Fruit fly (Drosophila melanogaster) whole organism, embryonic: ENCODE measurements around the gene DPCoAC.
A peak's percentile ranks its signal among the peaks of the same experiment; 100 is the strongest.

Experiments
- Abd-B ChIP-seq: fragments of 200-800 bp; sonication (Bioruptor generic); optimal IDR thresholded peaks from 2 replicates; lab custom pipeline; 2018; ENCODE audit warnings: missing biosample characterization, mild to moderate bottlenecking, missing genetic modification characterization, moderate library complexity
- BEAF-32 ChIP-seq: fragments of 200-800 bp; sonication (Bioruptor generic); optimal IDR thresholded peaks from 3 replicates; lab custom pipeline; 2017; ENCODE audit warnings: missing biosample characterization, missing genetic modification characterization, mild to moderate bottlenecking, moderate library complexity, missing genetic modification reagents
- Bgb ChIP-seq: fragments of 200-800 bp; sonication (Bioruptor generic); IDR thresholded peaks from 2 replicates; pipeline ENCODE4 v1.3.6; 2022; ENCODE audit warnings: missing biosample characterization, missing genetic modification characterization; ENCODE audit not compliant: partially characterized antibody
- CG10209 ChIP-seq: fragments of 200-800 bp; sonication (Bioruptor generic); optimal IDR thresholded peaks from 3 replicates; lab custom pipeline; 2017; ENCODE audit warnings: missing biosample characterization, mild to moderate bottlenecking, missing genetic modification characterization, missing genetic modification reagents
- CG13287 ChIP-seq: fragments of 200-800 bp; sonication (Bioruptor generic); IDR thresholded peaks from 2 replicates; pipeline ENCODE4 v1.3.6; 2022; ENCODE audit warnings: missing biosample characterization, missing genetic modification characterization; ENCODE audit not compliant: partially characterized antibody
- CG14860 ChIP-seq: fragments of 200-800 bp; sonication (Bioruptor generic); IDR thresholded peaks from 3 replicates; pipeline ENCODE4 v1.3.6; 2022; ENCODE audit warnings: missing biosample characterization, missing genetic modification characterization; ENCODE audit not compliant: partially characterized antibody
- CG16813 ChIP-seq: fragments of 200-800 bp; sonication (Bioruptor generic); IDR thresholded peaks from 3 replicates; pipeline ENCODE4 v1.3.6; 2022; ENCODE audit warnings: missing biosample characterization, missing genetic modification characterization; ENCODE audit not compliant: partially characterized antibody
- CG17186 ChIP-seq: fragments of 200-800 bp; sonication (Bioruptor generic); optimal IDR thresholded peaks from 3 replicates; lab custom pipeline; 2017; ENCODE audit warnings: missing biosample characterization, missing genetic modification reagents, missing genetic modification characterization
- CG2116 ChIP-seq: fragments of 200-800 bp; sonication (Bioruptor generic); optimal IDR thresholded peaks from 3 replicates; lab custom pipeline; 2018; ENCODE audit warnings: missing biosample characterization, mild to moderate bottlenecking, missing genetic modification characterization
- CG2199 ChIP-seq: fragments of 200-800 bp; sonication (Bioruptor generic); IDR thresholded peaks from 3 replicates; pipeline ENCODE4 v1.3.6; 2022; ENCODE audit warnings: missing biosample characterization, missing genetic modification characterization
- CG31224 ChIP-seq: fragments of 200-800 bp; sonication (Bioruptor generic); IDR thresholded peaks from 2 replicates; pipeline ENCODE4 v1.3.6; 2022; ENCODE audit warnings: missing biosample characterization, missing genetic modification characterization
- CG34376 ChIP-seq: fragments of 200-800 bp; sonication (Bioruptor generic); optimal IDR thresholded peaks from 2 replicates; lab custom pipeline; 2018; ENCODE audit warnings: missing biosample characterization, mild to moderate bottlenecking, missing genetic modification characterization
- CG34422 ChIP-seq: fragments of 200-800 bp; sonication (Bioruptor generic); IDR thresholded peaks from 3 replicates; pipeline ENCODE4 v1.3.6; 2022; ENCODE audit warnings: missing biosample characterization, missing genetic modification characterization
- CG3995 ChIP-seq: fragments of 200-800 bp; sonication (Bioruptor generic); optimal IDR thresholded peaks from 3 replicates; lab custom pipeline; 2016; ENCODE audit warnings: missing biosample characterization, missing genetic modification characterization
- CG4617 ChIP-seq: fragments of 200-800 bp; sonication (Bioruptor generic); optimal IDR thresholded peaks from 3 replicates; lab custom pipeline; 2016; ENCODE audit warnings: missing biosample characterization, missing genetic modification characterization, borderline replicate concordance
- CG5953 ChIP-seq: fragments of 200-800 bp; sonication (Bioruptor generic); IDR thresholded peaks from 2 replicates; pipeline ENCODE4 v1.3.6; 2022; ENCODE audit warnings: missing biosample characterization, missing genetic modification characterization
- CG8290 ChIP-seq, 3 experiments: fragments of 200-800 bp; sonication (Bioruptor generic); optimal IDR thresholded peaks; 2 replicates each; lab custom pipeline; 2016 to 2019; ENCODE audit warnings: missing biosample characterization in 3 of 3, missing genetic modification characterization in 3 of 3, mild to moderate bottlenecking in 2 of 3, moderate library complexity in 1 of 3
- CG9437 ChIP-seq: fragments of 200-800 bp; sonication (Bioruptor generic); optimal IDR thresholded peaks from 2 replicates; lab custom pipeline; 2018; ENCODE audit warnings: missing biosample characterization, mild to moderate bottlenecking, missing genetic modification characterization
- Dp ChIP-seq: fragments of 200-800 bp; sonication (Bioruptor generic); optimal IDR thresholded peaks from 2 replicates; lab custom pipeline; 2018; ENCODE audit warnings: missing biosample characterization, mild to moderate bottlenecking, missing genetic modification characterization, moderate library complexity
- Dref ChIP-seq: fragments of 200-800 bp; sonication (Bioruptor generic); IDR thresholded peaks from 2 replicates; pipeline ENCODE4 v1.3.6; 2022; ENCODE audit warnings: missing biosample characterization, missing genetic modification characterization
- E2f2 ChIP-seq: fragments of 200-800 bp; sonication (Bioruptor generic); IDR thresholded peaks from 2 replicates; pipeline ENCODE4 v1.3.6; 2022; ENCODE audit warnings: missing biosample characterization, missing genetic modification characterization
- Fer2 ChIP-seq: fragments of 200-800 bp; sonication (Bioruptor generic); optimal IDR thresholded peaks from 2 replicates; lab custom pipeline; 2018; ENCODE audit warnings: missing biosample characterization, mild to moderate bottlenecking, missing genetic modification characterization, moderate library complexity
- HLH4C ChIP-seq: fragments of 200-800 bp; sonication (Bioruptor generic); IDR thresholded peaks from 3 replicates; pipeline ENCODE4 v1.3.6; 2022; ENCODE audit warnings: missing biosample characterization, missing genetic modification characterization; ENCODE audit not compliant: partially characterized antibody
- Hr51 ChIP-seq, 2 experiments: fragments of 200-800 bp; sonication (Bioruptor generic); optimal IDR thresholded peaks; 2 replicates in 1 of 2; 3 replicates in 1 of 2; lab custom pipeline; 2016 to 2018; ENCODE audit warnings: missing biosample characterization in 2 of 2, missing genetic modification characterization in 2 of 2, mild to moderate bottlenecking in 1 of 2, moderate library complexity in 1 of 2
- MBD-R2 ChIP-seq: fragments of 200-800 bp; sonication (Bioruptor generic); IDR thresholded peaks from 2 replicates; pipeline ENCODE4 v1.3.6; 2022; ENCODE audit warnings: missing biosample characterization, missing genetic modification characterization
- Med ChIP-seq: fragments of 200-800 bp; sonication (Bioruptor generic); peaks from one replicate; lab custom pipeline; 2016; ENCODE audit warnings: missing biosample characterization, missing genetic modification characterization, mild to moderate bottlenecking, inconsistent platforms, moderate library complexity
- Pdp1 ChIP-seq, 2 experiments: fragments of 200-800 bp; sonication (Bioruptor generic); optimal IDR thresholded peaks; 3 replicates each; lab custom pipeline; 2016; ENCODE audit warnings: missing biosample characterization in 2 of 2, missing genetic modification characterization in 2 of 2, mild to moderate bottlenecking in 1 of 2, moderate library complexity in 1 of 2
- Ptx1 ChIP-seq: fragments of 200-800 bp; sonication (Bioruptor generic); IDR thresholded peaks from 2 replicates; pipeline ENCODE4 v1.3.6; 2022; ENCODE audit warnings: missing biosample characterization, missing genetic modification characterization
- Rx ChIP-seq: fragments of 200-800 bp; sonication (Bioruptor generic); IDR thresholded peaks from 2 replicates; pipeline ENCODE4 v1.3.6; 2022; ENCODE audit warnings: missing biosample characterization, missing genetic modification characterization
- Scr ChIP-seq: fragments of 200-800 bp; sonication (Bioruptor generic); IDR thresholded peaks from 2 replicates; pipeline ENCODE4 v1.3.6; 2022; ENCODE audit warnings: missing biosample characterization, missing genetic modification characterization; ENCODE audit not compliant: partially characterized antibody
- amos ChIP-seq: fragments of 200-800 bp; sonication (Bioruptor generic); IDR thresholded peaks from 2 replicates; pipeline ENCODE4 v1.3.6; 2022; ENCODE audit warnings: missing biosample characterization, missing genetic modification characterization; ENCODE audit not compliant: partially characterized antibody
- ci ChIP-seq: fragments of 200-800 bp; sonication (Bioruptor generic); IDR thresholded peaks from 3 replicates; pipeline ENCODE4 v1.3.6; 2022; ENCODE audit warnings: missing biosample characterization, missing genetic modification characterization
- crol ChIP-seq: fragments of 200-800 bp; sonication (Bioruptor generic); IDR thresholded peaks from 2 replicates; pipeline ENCODE4 v1.3.6; 2022; ENCODE audit warnings: missing biosample characterization, missing genetic modification characterization
- dysf ChIP-seq: fragments of 200-800 bp; sonication (Bioruptor generic); IDR thresholded peaks from 3 replicates; pipeline ENCODE4 v1.3.6; 2022; ENCODE audit warnings: missing biosample characterization, missing genetic modification characterization
- eve ChIP-seq, 2 experiments: fragments of >200 bp; optimal IDR thresholded peaks; 2 replicates each; lab custom pipeline; 2017; ENCODE audit warnings: missing biosample characterization in 2 of 2, missing genetic modification characterization in 2 of 2
- kah ChIP-seq: fragments of 200-800 bp; sonication (Bioruptor generic); optimal IDR thresholded peaks from 2 replicates; lab custom pipeline; 2018; ENCODE audit warnings: missing biosample characterization, mild to moderate bottlenecking, missing genetic modification characterization
- klu ChIP-seq: fragments of 200-800 bp; sonication (Bioruptor generic); IDR thresholded peaks from 2 replicates; pipeline ENCODE4 v1.3.6; 2022; ENCODE audit warnings: missing biosample characterization, missing genetic modification characterization
- nerfin-2 ChIP-seq: fragments of 200-800 bp; sonication (Bioruptor generic); IDR thresholded peaks from 2 replicates; pipeline ENCODE4 v1.3.6; 2022; ENCODE audit warnings: missing biosample characterization, missing genetic modification characterization; ENCODE audit not compliant: partially characterized antibody
- pum ChIP-seq: fragments of 200-800 bp; sonication (Bioruptor generic); optimal IDR thresholded peaks from 2 replicates; lab custom pipeline; 2016; ENCODE audit warnings: missing biosample characterization, missing genetic modification characterization
- sens ChIP-seq: fragments of 200-800 bp; sonication (Bioruptor generic); peaks from one replicate; lab custom pipeline; 2016; ENCODE audit warnings: missing biosample characterization, missing genetic modification characterization
- seq ChIP-seq: fragments of 200-800 bp; sonication (Bioruptor generic); IDR thresholded peaks from 2 replicates; pipeline ENCODE4 v1.3.6; 2022; ENCODE audit warnings: missing biosample characterization, missing genetic modification characterization
- sr ChIP-seq: fragments of 200-800 bp; sonication (Bioruptor generic); IDR thresholded peaks from 3 replicates; pipeline ENCODE4 v1.3.6; 2022; ENCODE audit warnings: missing biosample characterization, missing genetic modification characterization
- stwl ChIP-seq: fragments of 200-800 bp; sonication (Bioruptor generic); optimal IDR thresholded peaks from 3 replicates; lab custom pipeline; 2018; ENCODE audit warnings: missing biosample characterization, mild to moderate bottlenecking, missing genetic modification characterization, moderate library complexity
- sug ChIP-seq: fragments of 200-800 bp; optimal IDR thresholded peaks from 2 replicates; lab custom pipeline; 2019; ENCODE audit warnings: missing biosample characterization, mild to moderate bottlenecking, missing genetic modification characterization, moderate library complexity
- unc-4 ChIP-seq: fragments of 200-800 bp; sonication (Bioruptor generic); IDR thresholded peaks from 2 replicates; pipeline ENCODE4 v1.3.6; 2022; ENCODE audit warnings: missing biosample characterization, missing genetic modification characterization; ENCODE audit not compliant: partially characterized antibody
- vnd ChIP-seq: fragments of 200-800 bp; sonication (Bioruptor generic); IDR thresholded peaks from 3 replicates; pipeline ENCODE4 v1.3.6; 2022; ENCODE audit warnings: missing biosample characterization, missing genetic modification characterization; ENCODE audit not compliant: partially characterized antibody
- vvl ChIP-seq: fragments of 200-800 bp; sonication (Bioruptor generic); IDR thresholded peaks from 2 replicates; pipeline ENCODE4 v1.3.6; 2022; ENCODE audit warnings: missing biosample characterization, missing genetic modification characterization

Gene DPCoAC

dm6 chr3R:20552093-20552492 lies 5.4 kb downstream of the DPCoAC start, which contains the start of gene Stat92E:
TSS of gene Stat92E (minus strand) at chr3R:20552311.
- TF ChIP-seq Rx (GFP tag; lab: Robert Waterston, UW): no peak
- peak; percentile 96 for TF ChIP-seq E2f2 (GFP tag; lab: Robert Waterston, UW)
- no peak for TF ChIP-seq Abd-B (GFP tag; lab: Kevin White, UChicago)
- TF ChIP-seq unc-4 (GFP tag; lab: Robert Waterston, UW): peak; percentile 15; the same call in 1 of the 2 replicates
- TF ChIP-seq nerfin-2: peak; percentile 33; the same call in 1 of the 2 replicates
- peak; percentile 90 for TF ChIP-seq sug
- TF ChIP-seq dysf (GFP tag; lab: Robert Waterston, UW): 0 out of 3 replicates have a peak, but pooled peaks have one; percentile 6
- peak; percentile 76 for TF ChIP-seq sens (GFP tag; lab: Kevin White, UChicago)
- TF ChIP-seq CG31224 (GFP tag; lab: Robert Waterston, UW): no peak
- 0 out of 3 replicates have a peak, but pooled peaks have one; percentile 51 for TF ChIP-seq sr (GFP tag; lab: Robert Waterston, UW)
- peak; percentile 48; the same call in 1 of the 3 replicates for TF ChIP-seq HLH4C (GFP tag; lab: Robert Waterston, UW)
- peak in 1 of 2 experiments; percentile 32 for TF ChIP-seq Pdp1 (GFP tag; optimal IDR thresholded peaks at IDR 0.05; lab: Kevin White, UChicago)
- TF ChIP-seq CG10209: no peak
- peak; percentile 83 for TF ChIP-seq Dref (GFP tag; lab: Robert Waterston, UW)
- TF ChIP-seq kah (GFP tag; lab: Kevin White, UChicago): peak; percentile 35
- TF ChIP-seq CG34422 (GFP tag; lab: Robert Waterston, UW): no peak
- TF ChIP-seq seq (GFP tag; lab: Robert Waterston, UW): no peak
- no peak for TF ChIP-seq crol (GFP tag; lab: Robert Waterston, UW)
- TF ChIP-seq MBD-R2 (GFP tag; lab: Robert Waterston, UW): 0 out of 2 replicates have a peak, but pooled peaks have one; percentile 40
- TF ChIP-seq CG5953 (GFP tag; lab: Robert Waterston, UW): no peak
- no peak for TF ChIP-seq pum (GFP tag; lab: Kevin White, UChicago)
- TF ChIP-seq Ptx1 (GFP tag; lab: Robert Waterston, UW): no peak
- no peak for TF ChIP-seq CG8290 (GFP tag; optimal IDR thresholded peaks at IDR 0.05; lab: Kevin White, UChicago)
- no peak for TF ChIP-seq CG8290 (tag; optimal IDR thresholded peaks at IDR 0.05; lab: Kevin White, UChicago)
- peak; percentile 37; the same call in 1 of the 2 replicates for TF ChIP-seq Scr
- peak in 1 of 2 experiments; percentile 60 for TF ChIP-seq eve (GFP tag; optimal IDR thresholded peaks at IDR 0.05; lab: Kevin White, UChicago)
- peak; percentile 39; the same call in 1 of the 2 replicates for TF ChIP-seq Bgb (GFP tag; lab: Robert Waterston, UW)
- peak; percentile 7 for TF ChIP-seq CG34376 (GFP tag; lab: Kevin White, UChicago)
- peak; percentile 10; the same call in 1 of the 2 replicates for TF ChIP-seq CG13287 (GFP tag; lab: Robert Waterston, UW)
- TF ChIP-seq CG2199: 0 out of 3 replicates have a peak, but pooled peaks have one; percentile 17
- TF ChIP-seq amos: peak; percentile 22; the same call in 1 of the 2 replicates
- peak; percentile 42 for TF ChIP-seq CG4617
- TF ChIP-seq vvl (GFP tag; lab: Robert Waterston, UW): 0 out of 2 replicates have a peak, but pooled peaks have one; percentile 5
- peak; percentile 73 for TF ChIP-seq CG2116 (GFP tag; lab: Kevin White, UChicago)
- peak; percentile 47 for TF ChIP-seq CG3995 (GFP tag; lab: Kevin White, UChicago)
- TF ChIP-seq ci (GFP tag; lab: Robert Waterston, UW): 0 out of 3 replicates have a peak, but pooled peaks have one; percentile 6
- peak; percentile 56; the same call in 1 of the 2 replicates for TF ChIP-seq klu (GFP tag; lab: Robert Waterston, UW)
- TF ChIP-seq stwl: peak; percentile 23
- TF ChIP-seq Fer2 (tag; lab: Kevin White, UChicago): no peak
- TF ChIP-seq Med (GFP tag; lab: Kevin White, UChicago): peak; percentile 17
- TF ChIP-seq Dp (GFP tag; lab: Kevin White, UChicago): peak; percentile 95
- TF ChIP-seq CG14860 (GFP tag; lab: Robert Waterston, UW): 0 out of 3 replicates have a peak, but pooled peaks have one; percentile 11
- TF ChIP-seq CG16813 (GFP tag; lab: Robert Waterston, UW): peak; percentile 35; the same call in 1 of the 3 replicates
- TF ChIP-seq CG17186 (GFP tag; lab: Kevin White, UChicago): peak; percentile 45
- TF ChIP-seq vnd (GFP tag; lab: Robert Waterston, UW): peak; percentile 21; the same call in 1 of the 3 replicates
- no peak for TF ChIP-seq CG9437 (GFP tag; lab: Kevin White, UChicago)
- TF ChIP-seq Hr51 (GFP tag; optimal IDR thresholded peaks at IDR 0.05; lab: Kevin White, UChicago): no peak
- peak; percentile 35 for TF ChIP-seq BEAF-32 (GFP tag; lab: Kevin White, UChicago)
